Worm (Caenorhabditis elegans): ENCODE data around the gene F59F5.5.

The F59F5.5 gene

DNA sequence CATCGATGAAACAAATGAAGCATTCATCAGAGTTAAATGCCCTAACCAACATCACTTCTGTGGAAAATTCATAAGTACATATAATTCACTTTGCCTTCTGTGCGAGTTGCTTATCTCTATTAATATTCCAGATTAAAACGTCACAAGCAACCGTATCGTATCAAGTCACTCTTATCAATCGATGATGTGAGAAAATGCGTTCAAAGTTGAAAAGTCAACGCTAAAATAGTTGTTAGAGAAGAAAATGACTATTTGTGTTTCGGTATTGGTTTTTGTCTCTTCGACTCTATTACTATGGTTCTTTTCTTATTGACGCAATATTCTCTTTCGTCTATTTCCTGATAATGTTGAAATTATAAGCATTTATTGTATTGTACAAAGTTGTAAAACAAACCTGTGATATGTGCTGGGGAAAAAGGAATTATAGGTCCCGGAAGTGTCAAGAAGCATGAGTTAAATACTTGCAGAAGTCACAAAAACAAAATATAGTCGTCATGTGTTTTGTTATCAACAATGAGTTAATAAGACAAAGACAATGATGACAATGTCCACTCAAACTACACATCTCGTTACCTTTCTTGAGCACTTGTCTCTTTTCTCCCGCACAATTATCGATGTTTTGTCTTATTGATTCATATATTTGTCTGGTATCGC is 13.5 kb upstream of the F59F5.5 start (continued):
- TF ChIP-seq skn-1 (tag; optimal IDR thresholded peaks at IDR 0.05): no peak
- no peak for TF ChIP-seq lin-38 (GFP tag; IDR thresholded peaks at IDR 0.05)
- no peak for TF ChIP-seq lin-29 (GFP tag; IDR thresholded peaks at IDR 0.05)
- no peak for TF ChIP-seq nhr-102 (tag; optimal IDR thresholded peaks at IDR 0.05)

ce11 chrX:10533447-10533846 is 12.4 kb upstream of the F59F5.5 start, which contains the start of gene glo-3:
glo-3 (plus strand) TSS chrX:10533699.
- no peak for TF ChIP-seq lin-15B (tag; optimal IDR thresholded peaks at IDR 0.05)
- TF ChIP-seq tra-1 (GFP tag; IDR thresholded peaks at IDR 0.05): no peak
- TF ChIP-seq pqm-1 (tag; optimal IDR thresholded peaks at IDR 0.05): peak; percentile 9
- no peak for TF ChIP-seq zag-1 (tag; optimal IDR thresholded peaks at IDR 0.05)
- TF ChIP-seq T26A8.4 (GFP tag; IDR thresholded peaks at IDR 0.05): no peak
- TF ChIP-seq spr-3 (GFP tag; optimal IDR thresholded peaks at IDR 0.05): no peak
- peak; percentile 28; the same call in 1 of the 2 replicates for TF ChIP-seq dmd-6 (GFP tag; IDR thresholded peaks at IDR 0.05)
- no peak for TF ChIP-seq mdl-1 (tag; optimal IDR thresholded peaks at IDR 0.05)
- no peak for TF ChIP-seq aly-2 (tag; optimal IDR thresholded peaks at IDR 0.05)
- no peak for TF ChIP-seq T20F7.1 (GFP tag; optimal IDR thresholded peaks at IDR 0.05)
- TF ChIP-seq F44E2.7 (GFP tag; IDR thresholded peaks at IDR 0.05): no peak
- no peak for TF ChIP-seq snpc-1.2 (GFP tag; IDR thresholded peaks at IDR 0.05)
- TF ChIP-seq daf-16 (GFP tag; optimal IDR thresholded peaks at IDR 0.05): no peak
- peak; percentile 21 for TF ChIP-seq daf-16 (tag; optimal IDR thresholded peaks at IDR 0.05)
- no peak for TF ChIP-seq nhr-237 (tag; optimal IDR thresholded peaks at IDR 0.05)
- no peak for TF ChIP-seq jun-1 (tag; optimal IDR thresholded peaks at IDR 0.05)
- no peak for TF ChIP-seq arid-1 (GFP tag; conservative IDR thresholded peaks at IDR 0.05)
- no peak for TF ChIP-seq ceh-20 (GFP tag; IDR thresholded peaks at IDR 0.05)
- TF ChIP-seq snpc-4 (tag; optimal IDR thresholded peaks at IDR 0.05): no peak
- TF ChIP-seq daf-8 (GFP tag; IDR thresholded peaks at IDR 0.05): no peak
- TF ChIP-seq ceh-28 (tag; optimal IDR thresholded peaks at IDR 0.05): no peak
- TF ChIP-seq ztf-11 (tag; optimal IDR thresholded peaks at IDR 0.05): no peak
- TF ChIP-seq dve-1 (tag; optimal IDR thresholded peaks at IDR 0.05; ENCODE audit: insufficient read depth): peak; percentile 37
- TF ChIP-seq lin-1 (GFP tag; IDR thresholded peaks at IDR 0.05): no peak
- no peak for TF ChIP-seq saeg-2 (GFP tag; IDR thresholded peaks at IDR 0.05)
- no peak for TF ChIP-seq daf-19 (GFP tag; conservative IDR thresholded peaks at IDR 0.05)
- TF ChIP-seq lin-13 (GFP tag; optimal IDR thresholded peaks at IDR 0.05): no peak
- peak; percentile 53 for TF ChIP-seq hlh-30 (tag; optimal IDR thresholded peaks at IDR 0.05; ENCODE audit: insufficient read depth)
- TF ChIP-seq R02D3.7 (tag; optimal IDR thresholded peaks at IDR 0.05): no peak
- no peak for TF ChIP-seq mxl-3 (GFP tag; optimal IDR thresholded peaks at IDR 0.05)
- no peak for TF ChIP-seq Y5F2A.4 (GFP tag; optimal IDR thresholded peaks at IDR 0.05)
- TF ChIP-seq F37D6.2 (tag; optimal IDR thresholded peaks at IDR 0.05): no peak
- TF ChIP-seq hlh-11 (tag; optimal IDR thresholded peaks at IDR 0.05): peak; percentile 24
- TF ChIP-seq ceh-44 (GFP tag; IDR thresholded peaks at IDR 0.05): no peak
- TF ChIP-seq Y48G9A.11 (GFP tag; IDR thresholded peaks at IDR 0.05): no peak
- peak; percentile 26 for TF ChIP-seq nhr-28 (tag; optimal IDR thresholded peaks at IDR 0.05)

Data from whole organism, L4 larva.